Worm (Caenorhabditis elegans): Measurements from ENCODE around the gene gro-1.

gro-1 gene

DNA sequence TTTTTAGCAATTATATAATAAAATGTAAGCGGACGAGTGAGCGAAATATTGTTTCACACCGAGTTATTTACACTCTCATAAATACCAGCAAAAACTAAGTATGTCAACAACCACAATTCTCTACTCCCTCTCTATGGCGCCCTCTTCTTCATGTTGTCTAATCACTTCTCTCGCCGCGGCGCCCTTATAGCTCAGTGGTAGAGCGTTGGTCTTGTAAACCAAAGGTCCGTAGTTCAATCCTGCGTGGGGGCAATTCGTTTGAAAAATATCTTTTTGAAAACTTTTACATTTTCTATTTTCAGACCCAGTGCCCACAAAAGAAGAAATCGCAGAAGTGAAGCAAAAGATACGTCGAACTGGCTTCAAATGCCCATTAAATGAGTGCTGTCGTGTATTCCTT, 40.8 kb downstream of the gro-1 start:
- TF ChIP-seq tbx-2 (tag; optimal IDR thresholded peaks at IDR 0.05) (peak; percentile 60), mml-1 (tag; optimal IDR thresholded peaks at IDR 0.05) (no peak), nhr-76 (tag; optimal IDR thresholded peaks at IDR 0.05) (no peak), elt-3 (tag; optimal IDR thresholded peaks at IDR 0.05) (no peak), eor-1 (tag; optimal IDR thresholded peaks at IDR 0.05) (no peak), nhr-28 (tag; optimal IDR thresholded peaks at IDR 0.05) (no peak), nhr-12 (tag; optimal IDR thresholded peaks at IDR 0.05) (no peak), fkh-10 (GFP tag; optimal IDR thresholded peaks at IDR 0.05) (no peak), elt-1 (tag; optimal IDR thresholded peaks at IDR 0.05) (no peak), egl-27 (tag; optimal IDR thresholded peaks at IDR 0.05) (peak; percentile 21), lsy-12 (tag; optimal IDR thresholded peaks at IDR 0.05) (peak; percentile 63), fkh-2 (tag; optimal IDR thresholded peaks at IDR 0.05) (no peak), pha-4 (tag; optimal IDR thresholded peaks at IDR 0.05) (peak; percentile 88), lin-39 (tag; optimal IDR thresholded peaks at IDR 0.05) (no peak), hmg-11 (tag; optimal IDR thresholded peaks at IDR 0.05) (peak; percentile 87), pqm-1 (tag; optimal IDR thresholded peaks at IDR 0.05) (no peak), nhr-23 (tag; optimal IDR thresholded peaks at IDR 0.05) (peak; percentile 23), sea-2 (GFP tag; optimal IDR thresholded peaks at IDR 0.05) (no peak), unc-39 (tag; optimal IDR thresholded peaks at IDR 0.05) (no peak), elt-2 (tag; optimal IDR thresholded peaks at IDR 0.05) (peak; percentile 27), ceh-16 (tag; optimal IDR thresholded peaks at IDR 0.05) (no peak), aly-2 (tag; optimal IDR thresholded peaks at IDR 0.05) (no peak), jun-1 (tag; optimal IDR thresholded peaks at IDR 0.05) (no peak), nhr-25 (tag; optimal IDR thresholded peaks at IDR 0.05) (peak; percentile 32), ama-1 (optimal IDR thresholded peaks at IDR 0.05) (no peak), nhr-11 (tag; optimal IDR thresholded peaks at IDR 0.05) (no peak), ZK546.5 (tag; optimal IDR thresholded peaks at IDR 0.05) (no peak), ceh-28 (tag; optimal IDR thresholded peaks at IDR 0.05) (no peak), nhr-237 (tag; optimal IDR thresholded peaks at IDR 0.05) (no peak), fos-1 (tag; optimal IDR thresholded peaks at IDR 0.05) (no peak), nhr-67 (tag; optimal IDR thresholded peaks at IDR 0.05) (no peak), unc-62 (GFP tag; optimal IDR thresholded peaks at IDR 0.05) (no peak), lin-15B (tag; optimal IDR thresholded peaks at IDR 0.05) (peak; percentile 31), mdl-1 (tag; optimal IDR thresholded peaks at IDR 0.05) (no peak), ztf-11 (tag; optimal IDR thresholded peaks at IDR 0.05) (no peak), daf-12 (tag; optimal IDR thresholded peaks at IDR 0.05) (no peak), ceh-82 (tag; optimal IDR thresholded peaks at IDR 0.05) (peak; percentile 11), ceh-9 (tag; optimal IDR thresholded peaks at IDR 0.05) (no peak), skn-1 (tag; optimal IDR thresholded peaks at IDR 0.05) (peak; percentile 23), nhr-77 (tag; optimal IDR thresholded peaks at IDR 0.05) (no peak), snpc-4 (tag; optimal IDR thresholded peaks at IDR 0.05) (no peak), nhr-43 (tag; optimal IDR thresholded peaks at IDR 0.05; ENCODE audit: poor library complexity, severe bottlenecking) (peak; percentile 81), zag-1 (tag; optimal IDR thresholded peaks at IDR 0.05) (no peak), ztf-4 (tag; optimal IDR thresholded peaks at IDR 0.05) (peak; percentile 15), egl-5 (tag; optimal IDR thresholded peaks at IDR 0.05) (no peak), nfya-1 (tag; optimal IDR thresholded peaks at IDR 0.05; ENCODE audit: insufficient read depth) (peak; percentile 40), R02D3.7 (tag; optimal IDR thresholded peaks at IDR 0.05) (peak; percentile 20)

ce11 chrIII:5308278-5308677, 43.4 kb downstream of the gro-1 start, which contains the start of gene mog-3:
mog-3 (plus strand) TSS chrIII:5308596.
- TF ChIP-seq ceh-28 (tag; optimal IDR thresholded peaks at IDR 0.05) (peak; percentile 87), nhr-25 (tag; optimal IDR thresholded peaks at IDR 0.05) (peak; percentile 59), nhr-23 (tag; optimal IDR thresholded peaks at IDR 0.05) (peak; percentile 64), elt-2 (tag; optimal IDR thresholded peaks at IDR 0.05) (peak; percentile 2), lin-39 (tag; optimal IDR thresholded peaks at IDR 0.05) (peak; percentile 40), tbx-2 (tag; optimal IDR thresholded peaks at IDR 0.05) (no peak), nfya-1 (tag; optimal IDR thresholded peaks at IDR 0.05; ENCODE audit: insufficient read depth) (peak; percentile 80), eor-1 (tag; optimal IDR thresholded peaks at IDR 0.05) (no peak), daf-12 (tag; optimal IDR thresholded peaks at IDR 0.05) (no peak), snpc-4 (tag; optimal IDR thresholded peaks at IDR 0.05) (peak; percentile 21), nhr-43 (tag; optimal IDR thresholded peaks at IDR 0.05; ENCODE audit: poor library complexity, severe bottlenecking) (peak; percentile 75), pha-4 (tag; optimal IDR thresholded peaks at IDR 0.05) (peak; percentile 68), elt-1 (tag; optimal IDR thresholded peaks at IDR 0.05) (no peak), mdl-1 (tag; optimal IDR thresholded peaks at IDR 0.05) (no peak), lin-15B (tag; optimal IDR thresholded peaks at IDR 0.05) (peak; percentile 63), ztf-11 (tag; optimal IDR thresholded peaks at IDR 0.05) (no peak), nhr-237 (tag; optimal IDR thresholded peaks at IDR 0.05) (no peak), ceh-82 (tag; optimal IDR thresholded peaks at IDR 0.05) (no peak), hmg-11 (tag; optimal IDR thresholded peaks at IDR 0.05) (peak; percentile 58), nhr-76 (tag; optimal IDR thresholded peaks at IDR 0.05) (no peak), nhr-67 (tag; optimal IDR thresholded peaks at IDR 0.05) (no peak), ZK546.5 (tag; optimal IDR thresholded peaks at IDR 0.05) (no peak)
